Worm (Caenorhabditis elegans): ENCODE data around the gene Y7A5A.8.
A peak's percentile ranks its signal among the peaks of the same experiment; 100 is the strongest.

Y7A5A.8 gene

DNA sequence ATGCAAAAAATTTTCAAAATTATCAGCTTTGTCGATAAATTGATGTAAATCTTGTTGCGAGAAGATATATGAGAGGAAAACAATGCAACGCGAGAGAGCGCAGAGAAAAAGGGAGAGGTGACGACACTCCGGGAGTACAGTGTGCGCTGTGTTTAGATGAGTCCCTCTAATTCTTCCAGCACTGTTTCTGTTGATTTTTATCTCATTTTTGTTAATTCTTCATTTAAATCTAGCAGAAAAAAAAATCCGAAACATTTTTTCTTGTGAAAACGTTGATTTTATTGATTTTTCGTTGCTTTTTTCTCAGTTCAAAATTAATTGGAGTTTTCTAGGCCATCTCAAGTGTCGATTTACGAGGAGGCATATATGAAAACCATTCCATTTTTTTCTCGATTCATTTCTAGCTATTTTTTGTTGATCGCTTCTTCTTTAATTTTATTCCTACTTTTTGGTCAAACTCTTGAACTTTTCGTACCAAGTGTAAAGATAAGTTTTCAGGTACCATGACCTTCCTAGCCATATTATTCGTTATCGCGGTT is 27.2 kb downstream of the Y7A5A.8 start, which contains the start of gene acl-1 (continued):
- TF ChIP-seq ces-1 (GFP tag; optimal IDR thresholded peaks at IDR 0.05) (no peak), daf-16 (GFP tag; optimal IDR thresholded peaks at IDR 0.05) (peak in 1 of 2 experiments; percentile 29), daf-16 (tag; optimal IDR thresholded peaks at IDR 0.05) (no peak), ctbp-1 (GFP tag; IDR thresholded peaks at IDR 0.05) (no peak), lir-3 (tag; optimal IDR thresholded peaks at IDR 0.05) (no peak), nhr-102 (tag; optimal IDR thresholded peaks at IDR 0.05) (peak; percentile 57), mxl-3 (GFP tag; optimal IDR thresholded peaks at IDR 0.05) (peak; percentile 26), mxl-2 (GFP tag; conservative IDR thresholded peaks at IDR 0.05) (no peak), gei-8 (GFP tag; optimal IDR thresholded peaks at IDR 0.05) (no peak), nhr-28 (tag; optimal IDR thresholded peaks at IDR 0.05) (peak; percentile 18), aha-1 (tag) (peak; percentile 92), mdl-1 (tag; optimal IDR thresholded peaks at IDR 0.05) (peak in 1 of 2 experiments; percentile 46), mep-1 (tag; optimal IDR thresholded peaks at IDR 0.05) (peak; percentile 69), T20F7.1 (GFP tag; optimal IDR thresholded peaks at IDR 0.05) (peak; percentile 99), daf-19 (GFP tag; conservative IDR thresholded peaks at IDR 0.05) (no peak), dmd-8 (GFP tag; IDR thresholded peaks at IDR 0.05) (no peak), hmg-1.1 (GFP tag; IDR thresholded peaks at IDR 0.05) (peak; percentile 75), lsy-2 (tag; optimal IDR thresholded peaks at IDR 0.05) (peak; percentile 45 to 85), T26A8.4 (GFP tag; IDR thresholded peaks at IDR 0.05) (peak; percentile 47; the same call in 1 of the 2 replicates), Y75B8A.6 (GFP tag; IDR thresholded peaks at IDR 0.05) (no peak), lin-15B (tag; optimal IDR thresholded peaks at IDR 0.05) (peak; percentile 47), dpl-1 (GFP tag; optimal IDR thresholded peaks at IDR 0.05) (peak; percentile 51), mes-2 (tag; optimal IDR thresholded peaks at IDR 0.05; ENCODE audit: poor library complexity, severe bottlenecking) (peak; percentile 85), fkh-10 (GFP tag; optimal IDR thresholded peaks at IDR 0.05) (peak; percentile 73), nhr-76 (tag; optimal IDR thresholded peaks at IDR 0.05) (no peak), ceh-20 (GFP tag; IDR thresholded peaks at IDR 0.05) (0 out of 2 replicates have a peak, but pooled peaks have one; percentile 18), nhr-25 (tag; optimal IDR thresholded peaks at IDR 0.05; ENCODE audit: borderline replicate concordance, insufficient read depth) (peak; percentile 36), hif-1 (tag; optimal IDR thresholded peaks at IDR 0.05) (peak in 1 of 2 experiments; percentile 85), snpc-4 (tag; optimal IDR thresholded peaks at IDR 0.05) (no peak)

DNA sequence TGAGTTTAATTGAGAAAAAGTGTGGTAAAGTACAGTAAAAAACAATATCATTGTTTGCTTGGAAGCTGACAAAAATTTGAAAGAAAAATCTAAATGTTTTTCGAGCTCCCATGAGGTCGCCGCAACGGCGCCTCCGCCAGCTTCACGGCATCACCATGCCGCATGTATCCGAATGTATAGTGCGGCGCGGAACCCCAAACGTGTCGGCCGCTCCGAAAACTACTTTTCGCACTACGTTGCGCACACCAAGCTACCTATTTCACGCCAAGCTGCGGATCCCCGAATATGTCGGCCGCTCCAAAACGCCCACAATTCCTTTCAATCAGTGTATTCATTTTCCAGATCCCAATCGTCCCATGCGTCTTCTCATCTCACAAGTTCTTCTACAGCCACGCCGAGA is 28.7 kb downstream of the Y7A5A.8 start:
- TF ChIP-seq vab-7 (GFP tag; IDR thresholded peaks at IDR 0.05) (no peak), set-16 (GFP tag; IDR thresholded peaks at IDR 0.05) (peak; percentile 51)

DNA sequence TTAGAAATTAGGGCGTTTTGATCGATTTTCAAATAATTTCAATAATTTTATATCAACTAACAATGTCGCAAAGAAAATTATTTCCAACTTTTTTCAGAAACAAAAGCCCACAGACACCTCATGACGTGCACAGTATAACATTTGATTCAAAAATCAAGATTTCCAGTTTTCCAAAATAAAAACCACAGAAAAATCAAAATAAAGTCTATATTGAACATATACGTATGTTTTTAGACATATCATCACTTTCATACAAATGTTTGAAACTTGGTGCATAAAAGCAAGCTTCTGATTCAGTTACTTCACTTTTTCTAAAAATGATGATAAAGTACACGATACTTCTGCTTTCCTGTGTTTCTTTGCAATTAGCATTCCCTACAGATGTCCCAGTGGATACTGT is 34.6 kb downstream of the Y7A5A.8 start, which contains the start of gene F53H4.2:
Gene F53H4.2 (plus strand): TSS at position 301 of the 400 bp plus-strand sequence.
- TF ChIP-seq unc-62 (GFP tag; optimal IDR thresholded peaks at IDR 0.05 in 1 of 2) (peak in 1 of 2 experiments; percentile 55), unc-62 (tag; optimal IDR thresholded peaks at IDR 0.05) (no peak), R02D3.7 (tag; optimal IDR thresholded peaks at IDR 0.05) (no peak)

DNA sequence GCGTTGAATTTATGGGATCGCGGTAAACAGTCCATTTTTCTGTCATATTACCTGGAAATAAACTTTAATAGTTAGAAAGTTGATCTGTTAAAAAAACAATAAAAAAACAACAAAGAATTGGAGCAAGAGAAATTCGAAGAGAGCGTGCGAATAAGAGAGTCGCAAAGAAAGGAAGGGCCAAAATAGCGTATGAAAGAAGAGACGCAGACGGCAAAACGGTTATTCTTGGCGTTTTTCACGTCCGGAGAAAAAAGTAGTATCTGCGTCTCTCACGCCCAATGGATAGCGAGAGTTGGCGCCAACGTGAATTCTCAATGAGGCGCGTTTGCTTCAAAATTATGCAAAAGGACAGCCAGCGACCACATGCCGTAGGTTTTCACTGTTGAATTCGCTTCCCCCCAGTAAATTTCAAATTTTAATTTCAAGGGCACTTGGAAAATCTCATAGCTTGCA is 38.3 kb downstream of the Y7A5A.8 start, which contains the start of gene F53H4.6:
Gene F53H4.6 (minus strand): TSS at position 51 of the 453 bp plus-strand sequence.
- TF ChIP-seq nhr-11 (tag; optimal IDR thresholded peaks at IDR 0.05) (peak; percentile 16), F37D6.2 (tag; optimal IDR thresholded peaks at IDR 0.05) (peak; percentile 19), mdl-1 (tag; optimal IDR thresholded peaks at IDR 0.05) (peak in 1 of 2 experiments; percentile 30), hlh-11 (tag; optimal IDR thresholded peaks at IDR 0.05) (peak; percentile 25), zag-1 (tag; optimal IDR thresholded peaks at IDR 0.05) (no peak), hmg-1.1 (GFP tag; IDR thresholded peaks at IDR 0.05) (peak; percentile 69), dpl-1 (GFP tag; optimal IDR thresholded peaks at IDR 0.05) (peak; percentile 27), lin-15B (tag; optimal IDR thresholded peaks at IDR 0.05) (no peak), egl-27 (tag; optimal IDR thresholded peaks at IDR 0.05) (no peak), zfp-2 (tag; optimal IDR thresholded peaks at IDR 0.05) (no peak), dmd-9 (GFP tag; IDR thresholded peaks at IDR 0.05) (0 out of 2 replicates have a peak, but pooled peaks have one; percentile 39), lir-3 (tag; optimal IDR thresholded peaks at IDR 0.05) (no peak), php-3 (GFP tag; IDR thresholded peaks at IDR 0.05) (no peak), lin-38 (GFP tag; IDR thresholded peaks at IDR 0.05) (peak; percentile 85), dmd-6 (GFP tag; IDR thresholded peaks at IDR 0.05) (0 out of 2 replicates have a peak, but pooled peaks have one; percentile 24), dve-1 (tag; optimal IDR thresholded peaks at IDR 0.05; ENCODE audit: insufficient read depth) (peak; percentile 3), ztf-11 (tag; optimal IDR thresholded peaks at IDR 0.05) (no peak), ztf-7 (tag; optimal IDR thresholded peaks at IDR 0.05) (no peak)
